Fruit fly (Drosophila melanogaster): Measurements from ENCODE around the gene 4E-T.

The 4E-T gene

DNA sequence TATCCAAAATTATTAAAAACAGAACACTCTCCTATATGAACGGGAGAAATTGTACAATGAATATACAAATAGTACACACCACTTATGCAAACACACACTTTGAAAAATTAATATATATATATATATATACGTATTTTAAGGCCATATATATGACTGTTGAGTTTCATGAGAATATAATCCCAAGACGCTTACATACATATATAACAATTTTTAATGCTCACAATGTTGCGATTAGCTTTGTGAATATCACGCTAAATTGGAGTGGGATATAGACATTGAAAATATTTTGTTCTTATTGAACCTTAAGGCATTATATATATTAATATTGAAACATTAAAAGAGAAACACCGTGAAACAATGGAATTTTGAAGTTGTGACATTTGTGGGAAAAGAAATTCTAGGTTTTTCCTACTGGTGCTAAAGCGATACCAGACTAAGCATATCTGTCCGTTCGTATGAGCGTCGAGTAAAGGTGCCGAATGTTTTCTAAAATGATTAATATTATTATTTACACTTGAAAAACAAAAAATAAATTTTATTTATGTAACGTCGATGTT lies at the start of gene 4E-T:
Gene 4E-T, minus strand, starts transcription at position 300 of the 557 bp plus-strand sequence.
- peak; percentile 3 for TF ChIP-seq Sox14 (GFP tag; optimal IDR thresholded peaks at IDR 0.05)
- no peak for TF ChIP-seq Eip93F (GFP tag; optimal IDR thresholded peaks at IDR 0.05)
- TF ChIP-seq Hr39 (GFP tag; optimal IDR thresholded peaks at IDR 0.05): no peak
- peak; percentile 10 for TF ChIP-seq dsx (GFP tag; optimal IDR thresholded peaks at IDR 0.05; ENCODE audit: poor library complexity, severe bottlenecking)
- no peak for TF ChIP-seq CG9139 (GFP tag; optimal IDR thresholded peaks at IDR 0.05)

DNA sequence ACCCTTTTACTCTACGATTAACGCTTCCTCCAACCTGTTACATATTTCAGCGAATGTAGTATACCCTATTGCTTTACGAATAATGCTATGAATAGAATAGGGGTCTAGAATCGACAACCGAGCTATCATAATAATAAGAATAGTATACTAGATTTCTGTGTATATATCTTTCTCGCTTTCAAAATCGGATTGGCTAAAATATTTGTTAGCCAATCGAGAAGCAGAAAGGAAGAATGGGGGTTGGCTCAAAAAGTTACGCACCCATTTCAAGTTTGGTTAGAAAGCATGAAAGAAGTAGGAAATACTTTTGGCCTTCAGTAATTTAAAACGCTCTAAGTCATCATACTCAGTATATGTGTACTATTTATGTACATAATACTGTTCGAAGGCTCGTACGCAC lies 37.8 kb upstream of the 4E-T start:
- TF ChIP-seq fkh (GFP tag; optimal IDR thresholded peaks at IDR 0.05) (no peak), CG11294 (GFP tag; IDR thresholded peaks at IDR 0.05) (no peak), Hr38 (GFP tag; optimal IDR thresholded peaks at IDR 0.05) (no peak), pdm3 (GFP tag; optimal IDR thresholded peaks at IDR 0.05) (no peak), CG4318 (GFP tag; optimal IDR thresholded peaks at IDR 0.05) (no peak)

DNA sequence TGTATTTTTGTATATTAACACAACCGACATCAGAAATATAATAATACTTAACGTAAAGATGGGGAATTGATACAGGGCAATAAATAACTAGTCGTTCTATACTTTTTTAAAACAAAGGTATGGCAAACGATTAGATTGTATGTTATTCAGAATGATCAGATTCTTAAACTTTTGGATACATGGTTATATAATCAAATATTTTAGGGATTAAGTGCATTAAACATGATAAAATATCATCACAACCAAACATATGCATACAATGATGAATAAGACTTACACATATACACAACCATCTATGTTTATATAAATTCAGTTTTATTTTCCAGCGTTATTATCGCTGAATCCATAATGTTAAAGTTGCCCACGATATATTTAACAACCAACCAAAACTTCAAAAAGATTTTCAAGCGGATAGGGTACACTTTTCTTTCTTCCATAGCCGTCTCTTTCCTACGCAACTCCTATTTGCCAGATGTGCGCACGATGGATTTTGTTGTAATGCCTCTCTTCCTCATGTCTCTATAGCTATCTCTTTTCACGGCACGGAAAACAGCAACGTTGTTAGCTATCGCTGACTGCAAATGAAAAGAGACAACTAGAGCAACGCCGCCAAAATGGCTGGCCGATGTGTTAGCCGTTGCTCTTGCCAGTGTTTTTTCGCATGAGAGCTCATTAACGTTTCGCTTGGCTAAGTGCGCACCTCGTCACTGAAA lies 31.0 kb upstream of the 4E-T start, which contains the start of gene toy:
Gene toy, plus strand, starts transcription at position 668 of the 713 bp plus-strand sequence.
- TF ChIP-seq CG1621 (tag; optimal IDR thresholded peaks at IDR 0.05): no peak

DNA sequence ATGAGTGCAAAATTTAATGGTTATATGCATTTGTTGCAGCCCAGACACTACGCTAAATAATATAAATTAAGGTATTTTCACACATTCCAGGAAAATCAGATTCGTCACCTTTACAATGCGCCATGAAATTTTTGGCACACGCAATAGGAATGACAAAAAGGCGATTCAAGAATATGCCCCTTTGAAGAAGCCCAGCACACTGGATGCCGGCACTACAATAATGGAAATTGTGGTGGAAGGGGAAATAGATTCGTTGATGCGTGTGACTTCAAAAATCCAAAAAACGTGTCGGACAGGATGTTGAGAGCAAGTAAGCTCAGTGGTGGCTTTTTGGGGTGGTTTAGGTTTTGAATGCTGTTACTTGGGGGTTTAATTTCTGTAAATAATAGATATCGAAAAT lies 30.2 kb upstream of the 4E-T start:
- no peak for TF ChIP-seq vri (GFP tag; optimal IDR thresholded peaks at IDR 0.05)

DNA sequence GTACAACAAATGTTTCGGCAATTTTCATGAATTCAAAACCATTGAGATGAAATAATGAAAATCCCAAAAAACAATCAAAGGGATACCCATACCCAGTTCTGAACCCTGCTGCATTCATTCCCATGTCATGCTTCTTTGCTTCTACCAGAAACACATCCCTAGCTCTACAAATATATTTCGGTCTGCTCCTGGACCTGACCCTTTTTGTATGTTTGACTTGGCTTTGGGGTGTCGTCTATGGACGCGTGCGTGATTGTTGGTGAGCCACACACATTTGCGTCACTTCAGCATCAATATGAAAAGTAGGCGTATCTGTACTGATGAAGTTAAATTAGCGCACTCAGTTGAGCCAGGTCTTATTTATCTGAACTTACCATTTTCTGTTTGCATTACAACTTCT lies 26.6 kb upstream of the 4E-T start:
- no peak for TF ChIP-seq vri (GFP tag; optimal IDR thresholded peaks at IDR 0.05)
- no peak for TF ChIP-seq achi (GFP tag; optimal IDR thresholded peaks at IDR 0.05)
- TF ChIP-seq Sox15 (GFP tag; optimal IDR thresholded peaks at IDR 0.05): no peak
- TF ChIP-seq Eip93F (GFP tag; optimal IDR thresholded peaks at IDR 0.05): no peak
- no peak for TF ChIP-seq dac (GFP tag; optimal IDR thresholded peaks at IDR 0.05)
- TF ChIP-seq CG10669 (GFP tag; optimal IDR thresholded peaks at IDR 0.05): no peak
- TF ChIP-seq fd85E (GFP tag; optimal IDR thresholded peaks at IDR 0.05): no peak
- TF ChIP-seq dsx (GFP tag; optimal IDR thresholded peaks at IDR 0.05; ENCODE audit: poor library complexity, severe bottlenecking): no peak

DNA sequence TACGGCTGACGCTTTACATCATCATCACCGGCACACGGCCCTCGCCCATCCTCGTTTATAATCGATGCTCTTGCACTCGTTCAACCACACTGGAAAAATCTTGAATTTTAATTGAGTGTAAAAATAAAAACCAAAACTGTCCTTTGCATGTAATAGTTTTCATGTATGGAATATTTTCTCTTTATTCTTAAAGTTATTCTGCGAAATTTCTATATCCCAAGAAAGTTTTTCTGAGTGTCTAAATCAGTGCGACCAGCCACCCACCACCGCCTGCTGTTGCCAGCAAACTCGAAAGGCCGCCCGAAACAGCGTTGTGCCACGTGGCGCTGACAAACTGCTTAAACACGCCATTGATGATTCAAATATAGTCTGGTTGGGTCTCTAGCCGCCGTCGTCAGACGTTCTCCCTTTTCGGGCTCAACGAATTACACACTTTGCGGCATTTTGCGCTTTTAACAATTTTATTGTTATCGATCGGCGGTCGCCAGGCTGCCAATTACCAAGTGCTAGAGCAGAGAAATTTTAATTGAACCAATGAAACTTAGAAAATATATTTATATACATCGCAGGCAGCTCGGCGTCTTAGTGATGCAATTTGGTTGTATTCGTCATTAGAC lies 24.7 kb upstream of the 4E-T start:
- no peak for TF ChIP-seq CG6808 (GFP tag; optimal IDR thresholded peaks at IDR 0.05)
- TF ChIP-seq CG6854 (GFP tag; optimal IDR thresholded peaks at IDR 0.05): no peak
- TF ChIP-seq CG31627 (GFP tag; optimal IDR thresholded peaks at IDR 0.05): peak; percentile 47
- peak; percentile 37 for TF ChIP-seq topi (GFP tag; optimal IDR thresholded peaks at IDR 0.05)
- TF ChIP-seq Smox (GFP tag; optimal IDR thresholded peaks at IDR 0.05): peak; percentile 22
- TF ChIP-seq salr (GFP tag; optimal IDR thresholded peaks at IDR 0.05): peak in 1 of 2 experiments; percentile 2
- peak; percentile 19 for TF ChIP-seq CG3032 (tag; optimal IDR thresholded peaks at IDR 0.05)
- TF ChIP-seq CG10631 (GFP tag; optimal IDR thresholded peaks at IDR 0.05): peak; percentile 52
- peak; percentile 8 for TF ChIP-seq acj6 (GFP tag; optimal IDR thresholded peaks at IDR 0.05)
- TF ChIP-seq CG6792 (GFP tag; optimal IDR thresholded peaks at IDR 0.05): peak; percentile 45
- TF ChIP-seq net (GFP tag; optimal IDR thresholded peaks at IDR 0.05): no peak
- peak; percentile 43 for TF ChIP-seq Met (GFP tag; optimal IDR thresholded peaks at IDR 0.05)
- peak; percentile 32 for TF ChIP-seq Eip75B (GFP tag; optimal IDR thresholded peaks at IDR 0.05)
- TF ChIP-seq svp (GFP tag): peak; percentile 64
- TF ChIP-seq OdsH (GFP tag; optimal IDR thresholded peaks at IDR 0.05): peak; percentile 29
- TF ChIP-seq Sox14 (GFP tag; optimal IDR thresholded peaks at IDR 0.05): peak; percentile 16
- TF ChIP-seq esn (GFP tag; optimal IDR thresholded peaks at IDR 0.05): peak; percentile 48
- TF ChIP-seq Hr39 (GFP tag; optimal IDR thresholded peaks at IDR 0.05): peak; percentile 50
- TF ChIP-seq CG8632 (GFP tag; optimal IDR thresholded peaks at IDR 0.05): peak; percentile 13
- TF ChIP-seq lz (GFP tag; optimal IDR thresholded peaks at IDR 0.05): peak; percentile 39
- TF ChIP-seq Sox102F (GFP tag; optimal IDR thresholded peaks at IDR 0.05): peak; percentile 26
- TF ChIP-seq Eip78C (GFP tag): peak; percentile 59
- TF ChIP-seq pdm3 (GFP tag; optimal IDR thresholded peaks at IDR 0.05): peak; percentile 20
- no peak for TF ChIP-seq CG16779 (tag; optimal IDR thresholded peaks at IDR 0.05)
- TF ChIP-seq achi (GFP tag; optimal IDR thresholded peaks at IDR 0.05): no peak
- peak; percentile 21 for TF ChIP-seq vri (GFP tag; optimal IDR thresholded peaks at IDR 0.05)
- TF ChIP-seq eg (GFP tag; IDR thresholded peaks at IDR 0.05): no peak
